Worm (Caenorhabditis elegans) whole organism, young adult: Measurements from ENCODE around the gene C44B11.6.
A peak's percentile ranks its signal among the peaks of the same experiment; 100 is the strongest.

Source experiments
- B0019.2 ChIP-seq: fragments of 200-800 bp; sonication (Bioruptor generic); conservative IDR thresholded peaks from 2 replicates; pipeline ENCODE4 v1.3.6; 2022; ENCODE audit warnings: missing genetic modification reagents, missing genetic modification characterization, missing compliant biosample characterization
- B0261.1 ChIP-seq: sonication (generic microtip); optimal IDR thresholded peaks from 2 replicates; lab custom pipeline; 2016; ENCODE audit warnings: mild to moderate bottlenecking, missing genetic modification characterization, moderate library complexity, missing compliant biosample characterization
- B0336.3 ChIP-seq: fragments of 200-800 bp; sonication (Bioruptor generic); IDR thresholded peaks from 2 replicates; pipeline ENCODE4 v1.3.6; 2022; ENCODE audit warnings: missing genetic modification characterization, missing compliant biosample characterization
- D2030.7 ChIP-seq: fragments of 200-800 bp; sonication (Bioruptor generic); IDR thresholded peaks from 2 replicates; pipeline ENCODE4 v1.3.6; 2022; ENCODE audit warnings: missing genetic modification reagents, missing genetic modification characterization, missing compliant biosample characterization
- F33H1.4 ChIP-seq: fragments of 200-800 bp; sonication (Bioruptor generic); IDR thresholded peaks from 2 replicates; pipeline ENCODE4 v1.3.6; 2022; ENCODE audit warnings: missing genetic modification reagents, missing genetic modification characterization, missing compliant biosample characterization
- F55B11.4 ChIP-seq: sonication (generic microtip); optimal IDR thresholded peaks from 2 replicates; lab custom pipeline; 2016; ENCODE audit warnings: missing compliant biosample characterization, missing genetic modification characterization, borderline replicate concordance; ENCODE audit not compliant: insufficient read depth
- K12H6.12 ChIP-seq: fragments of 200-800 bp; sonication (Bioruptor generic); optimal IDR thresholded peaks from 2 replicates; lab custom pipeline; 2018; ENCODE audit warnings: mild to moderate bottlenecking, missing genetic modification characterization, missing compliant biosample characterization
- Y53G8AR.9 ChIP-seq: fragments of 200-800 bp; sonication (Bioruptor generic); conservative IDR thresholded peaks from 2 replicates; pipeline ENCODE4 v1.3.6; 2022; ENCODE audit warnings: missing genetic modification reagents, missing genetic modification characterization, missing compliant biosample characterization
- Y67H2A.10 ChIP-seq: fragments of 200-800 bp; sonication (Bioruptor generic); conservative IDR thresholded peaks from 2 replicates; pipeline ENCODE4 v1.3.6; 2022; ENCODE audit warnings: missing genetic modification reagents, missing genetic modification characterization, missing compliant biosample characterization
- athp-1 ChIP-seq: sonication (generic microtip); optimal IDR thresholded peaks from 2 replicates; lab custom pipeline; 2017; ENCODE audit warnings: mild to moderate bottlenecking, missing genetic modification characterization, missing compliant biosample characterization
- attf-6 ChIP-seq: fragments of 200-800 bp; sonication (Bioruptor generic); IDR thresholded peaks from 2 replicates; pipeline ENCODE4 v1.3.6; 2022; ENCODE audit warnings: missing genetic modification reagents, missing genetic modification characterization, missing compliant biosample characterization
- ceh-40 ChIP-seq: fragments of 200-800 bp; sonication (Bioruptor generic); IDR thresholded peaks from 2 replicates; pipeline ENCODE4 v1.3.6; 2022; ENCODE audit warnings: missing genetic modification characterization, missing compliant biosample characterization
- ceh-58 ChIP-seq: fragments of 200-800 bp; sonication (Bioruptor generic); IDR thresholded peaks from 2 replicates; pipeline ENCODE4 v1.3.6; 2022; ENCODE audit warnings: missing genetic modification characterization, missing compliant biosample characterization
- die-1 ChIP-seq: sonication (generic microtip); optimal IDR thresholded peaks from 2 replicates; lab custom pipeline; 2016; ENCODE audit warnings: missing genotype, mild to moderate bottlenecking, missing genetic modification characterization, missing compliant biosample characterization
- dox-1 ChIP-seq: fragments of 200-800 bp; sonication (Bioruptor generic); IDR thresholded peaks from 2 replicates; pipeline ENCODE4 v1.3.6; 2022; ENCODE audit warnings: missing genetic modification reagents, missing genetic modification characterization, missing compliant biosample characterization
- fkh-3 ChIP-seq: sonication (generic microtip); optimal IDR thresholded peaks from 2 replicates; lab custom pipeline; 2016; ENCODE audit warnings: mild to moderate bottlenecking, missing genetic modification characterization, missing compliant biosample characterization
- him-1 ChIP-seq: sonication (generic microtip); optimal IDR thresholded peaks from 2 replicates; lab custom pipeline; 2016; ENCODE audit warnings: missing genotype, missing genetic modification reagents, missing genetic modification characterization, missing compliant biosample characterization
- hmg-1.2 ChIP-seq: fragments of 200-800 bp; sonication (Bioruptor generic); IDR thresholded peaks from 2 replicates; pipeline ENCODE4 v1.3.6; 2022; ENCODE audit warnings: missing genetic modification reagents, missing genetic modification characterization, missing compliant biosample characterization
- hmg-20 ChIP-seq: fragments of 200-800 bp; sonication (Bioruptor generic); IDR thresholded peaks from 2 replicates; pipeline ENCODE4 v1.3.6; 2022; ENCODE audit warnings: missing genetic modification reagents, missing genetic modification characterization, missing compliant biosample characterization
- let-526 ChIP-seq: fragments of 200-800 bp; sonication (Bioruptor generic); IDR thresholded peaks from 2 replicates; pipeline ENCODE4 v1.3.6; 2022; ENCODE audit warnings: missing genetic modification reagents, missing genetic modification characterization, missing compliant biosample characterization
- lin-26 ChIP-seq: fragments of 200-800 bp; sonication (Bioruptor generic); IDR thresholded peaks from 2 replicates; pipeline ENCODE4 v1.3.6; 2022; ENCODE audit warnings: missing genetic modification reagents, missing genetic modification characterization, missing compliant biosample characterization
- lin-35 ChIP-seq, 3 experiments: fragments of 150-350 bp in 2 of 3; sonication (generic microtip) in 1 of 3; optimal IDR thresholded peaks; 2 replicates each; lab custom pipeline; 2014 to 2018; ENCODE audit warnings: missing biosample characterization in 3 of 3, missing genetic modification characterization in 3 of 3, missing genetic modification reagents in 3 of 3
- lsl-1 ChIP-seq: fragments of 200-800 bp; sonication (Bioruptor generic); optimal IDR thresholded peaks from 2 replicates; lab custom pipeline; 2018; ENCODE audit warnings: mild to moderate bottlenecking, missing genetic modification characterization, moderate library complexity, missing compliant biosample characterization
- madf-6 ChIP-seq: fragments of 200-800 bp; sonication (Bioruptor generic); IDR thresholded peaks from 2 replicates; pipeline ENCODE4 v1.3.6; 2022; ENCODE audit warnings: missing genetic modification reagents, missing genetic modification characterization, missing compliant biosample characterization
- mxl-1 ChIP-seq: sonication (generic microtip); optimal IDR thresholded peaks from 2 replicates; lab custom pipeline; 2016; ENCODE audit warnings: missing genetic modification characterization, missing compliant biosample characterization
- nfya-1 ChIP-seq: sonication (generic microtip); optimal IDR thresholded peaks from 2 replicates; lab custom pipeline; 2017; ENCODE audit warnings: antibody characterized with exemption, missing compliant biosample characterization, missing genetic modification characterization, borderline replicate concordance; ENCODE audit not compliant: insufficient read depth
- nfya-2 ChIP-seq: fragments of 200-800 bp; sonication (Bioruptor generic); IDR thresholded peaks from 2 replicates; pipeline ENCODE4 v1.3.6; 2022; ENCODE audit warnings: missing genetic modification reagents, missing genetic modification characterization, missing compliant biosample characterization
- nhr-120 ChIP-seq: fragments of 200-800 bp; sonication (Bioruptor generic); IDR thresholded peaks from 2 replicates; pipeline ENCODE4 v1.3.6; 2022; ENCODE audit warnings: missing genetic modification characterization, missing compliant biosample characterization
- nhr-27 ChIP-seq: fragments of 200-800 bp; sonication (Bioruptor generic); optimal IDR thresholded peaks from 2 replicates; lab custom pipeline; 2018; ENCODE audit warnings: mild to moderate bottlenecking, missing genetic modification characterization, moderate library complexity, missing compliant biosample characterization
- nhr-90 ChIP-seq: sonication (generic microtip); optimal IDR thresholded peaks from 2 replicates; lab custom pipeline; 2016; ENCODE audit warnings: missing genotype, mild to moderate bottlenecking, missing genetic modification characterization, missing compliant biosample characterization
- pbrm-1 ChIP-seq: fragments of 200-800 bp; sonication (Bioruptor generic); IDR thresholded peaks from 2 replicates; pipeline ENCODE4 v1.3.6; 2022; ENCODE audit warnings: missing genetic modification reagents, missing genetic modification characterization, missing compliant biosample characterization
- rpc-1 ChIP-seq, 2 experiments: fragments of 150-350 bp in 1 of 2; sonication (generic microtip) in 1 of 2; optimal IDR thresholded peaks; 2 replicates each; lab custom pipeline; 2014 to 2018; ENCODE audit warnings: missing biosample characterization in 1 of 2, missing genetic modification characterization in 1 of 2, missing genetic modification reagents in 1 of 2, missing genotype in 1 of 2
- sea-2 ChIP-seq: fragments of 200-800 bp; sonication (Bioruptor generic); IDR thresholded peaks from 2 replicates; pipeline ENCODE4 v1.3.6; 2022; ENCODE audit warnings: missing genetic modification characterization, missing compliant biosample characterization
- snpc-1.1 ChIP-seq: sonication (generic microtip); optimal IDR thresholded peaks from 2 replicates; lab custom pipeline; 2017; ENCODE audit warnings: missing genetic modification characterization, mild to moderate bottlenecking, missing compliant biosample characterization, antibody characterized with exemption, moderate library complexity, missing genotype, missing genetic modification reagents; ENCODE audit not compliant: insufficient read depth
- somi-1 ChIP-seq: fragments of 200-800 bp; sonication (Bioruptor generic); optimal IDR thresholded peaks from 2 replicates; lab custom pipeline; 2018; ENCODE audit warnings: mild to moderate bottlenecking, missing genetic modification characterization, missing compliant biosample characterization
- tbp1 ChIP-seq: fragments of 200-800 bp; sonication (Bioruptor generic); optimal IDR thresholded peaks from 2 replicates; lab custom pipeline; 2018; ENCODE audit warnings: mild to moderate bottlenecking, missing genetic modification characterization, missing compliant biosample characterization
- unc-62 ChIP-seq: fragments of 150-350 bp; optimal IDR thresholded peaks from 2 replicates; lab custom pipeline; 2014; ENCODE audit warnings: missing biosample characterization, missing genetic modification reagents, missing genetic modification characterization
- xnd-1 ChIP-seq: sonication (generic microtip); optimal IDR thresholded peaks from 2 replicates; lab custom pipeline; 2016; ENCODE audit warnings: missing genotype, missing genetic modification reagents, missing genetic modification characterization, missing compliant biosample characterization
- ztf-18 ChIP-seq: sonication (generic microtip); optimal IDR thresholded peaks from 2 replicates; lab custom pipeline; 2016; ENCODE audit warnings: missing genotype, mild to moderate bottlenecking, missing genetic modification characterization, missing compliant biosample characterization
- ztf-25 ChIP-seq: fragments of 200-800 bp; sonication (Bioruptor generic); IDR thresholded peaks from 2 replicates; pipeline ENCODE4 v1.3.6; 2022; ENCODE audit warnings: missing genetic modification reagents, missing genetic modification characterization, missing compliant biosample characterization
- ztf-28 ChIP-seq: fragments of 200-800 bp; sonication (Bioruptor generic); IDR thresholded peaks from 2 replicates; pipeline ENCODE4 v1.3.6; 2022; ENCODE audit warnings: missing genetic modification reagents, missing genetic modification characterization, missing compliant biosample characterization
- ztf-3 ChIP-seq: fragments of 200-800 bp; sonication (Bioruptor generic); optimal IDR thresholded peaks from 2 replicates; lab custom pipeline; 2018; ENCODE audit warnings: mild to moderate bottlenecking, missing genetic modification characterization, missing compliant biosample characterization

C44B11.6 gene

DNA sequence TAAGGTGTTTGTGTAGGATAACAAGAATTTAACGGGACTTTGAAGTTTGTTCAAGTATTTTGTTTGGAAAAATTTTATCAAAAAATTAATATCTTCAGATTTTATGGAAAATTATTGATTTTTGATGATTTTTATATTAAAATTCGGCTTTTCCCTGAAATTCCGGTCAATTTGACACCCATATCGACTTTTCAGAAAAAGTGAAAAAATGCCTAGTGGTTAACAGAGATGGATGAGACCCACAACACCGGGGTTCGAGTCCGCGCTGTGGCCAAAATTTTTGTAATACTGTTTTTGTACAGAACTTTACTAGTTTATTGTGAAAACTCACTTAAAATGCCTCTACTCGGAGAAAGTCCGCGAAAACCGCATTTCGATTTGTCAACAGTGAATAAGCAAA, 43.4 kb upstream of the C44B11.6 start (continued):
- TF ChIP-seq Y67H2A.10 (no peak), ztf-3 (GFP tag; lab: Kevin White, UChicago) (no peak), D2030.7 (GFP tag; lab: Robert Waterston, UW) (no peak), B0261.1 (tag; lab: Kevin White, UChicago) (peak; percentile 56), K12H6.12 (tag; lab: Kevin White, UChicago) (no peak), fkh-3 (no peak), unc-62 (GFP tag; lab: Kevin White, UChicago) (no peak)
- TF ChIP-seq, all 124 proteins: peak for 4

DNA sequence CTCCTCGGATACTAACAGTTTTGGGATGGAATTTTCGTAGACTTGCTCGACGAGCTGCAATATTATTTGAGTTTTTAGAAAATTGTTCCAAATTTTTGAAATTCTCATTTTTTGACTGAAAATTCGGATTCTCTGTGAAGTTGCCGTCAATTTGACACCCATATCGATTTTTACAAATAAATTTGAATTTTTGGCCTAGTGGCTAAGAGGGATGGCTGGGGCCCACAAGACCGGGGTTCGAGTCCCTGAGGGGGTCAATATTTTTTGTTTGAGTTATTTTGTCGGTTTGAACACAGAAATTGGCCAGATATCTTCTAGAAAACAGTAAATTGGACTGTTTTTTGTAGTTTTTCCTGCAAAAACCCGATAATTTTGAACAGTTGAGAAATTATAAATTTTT, 42.3 kb upstream of the C44B11.6 start:
- TF ChIP-seq nfya-1 (tag; lab: Kevin White, UChicago) (no peak), lin-35 (GFP tag; optimal IDR thresholded peaks at IDR 0.05; lab: Kevin White, UChicago) (no peak), ztf-18 (no peak), rpc-1 (optimal IDR thresholded peaks at IDR 0.05; lab: Kevin White, UChicago) (peak; percentile 2), rpc-1 (tag; optimal IDR thresholded peaks at IDR 0.05; lab: Kevin White, UChicago) (peak; percentile 62), B0261.1 (tag; lab: Kevin White, UChicago) (peak; percentile 45), somi-1 (GFP tag; lab: Kevin White, UChicago) (no peak), ceh-58 (no peak), tbp1 (GFP tag; lab: Kevin White, UChicago) (peak; percentile 59), hmg-1.2 (no peak), nfya-2 (GFP tag; lab: Robert Waterston, UW) (no peak), Y67H2A.10 (no peak)

DNA sequence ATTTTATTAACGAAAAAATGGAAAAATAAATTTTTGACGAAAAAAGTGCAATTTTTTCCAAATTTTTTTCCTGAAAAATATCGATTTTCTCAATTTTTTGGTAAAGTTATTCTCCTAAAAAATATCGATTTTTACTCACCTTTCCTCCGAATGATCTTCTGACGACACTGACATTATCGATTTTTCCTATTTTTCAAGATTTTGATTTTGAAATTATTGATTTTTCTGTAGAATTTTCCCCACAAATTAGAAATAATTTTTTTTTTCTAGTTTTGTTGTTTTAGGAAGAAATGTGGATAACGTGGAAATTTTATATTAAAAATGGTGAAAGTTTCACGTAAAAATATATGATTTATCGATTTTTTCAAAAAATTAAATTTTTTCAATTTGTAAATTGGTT, 41.4 kb upstream of the C44B11.6 start:
- no peak for TF ChIP-seq sea-2
- no peak for TF ChIP-seq Y53G8AR.9 (GFP tag; lab: Robert Waterston, UW)

DNA sequence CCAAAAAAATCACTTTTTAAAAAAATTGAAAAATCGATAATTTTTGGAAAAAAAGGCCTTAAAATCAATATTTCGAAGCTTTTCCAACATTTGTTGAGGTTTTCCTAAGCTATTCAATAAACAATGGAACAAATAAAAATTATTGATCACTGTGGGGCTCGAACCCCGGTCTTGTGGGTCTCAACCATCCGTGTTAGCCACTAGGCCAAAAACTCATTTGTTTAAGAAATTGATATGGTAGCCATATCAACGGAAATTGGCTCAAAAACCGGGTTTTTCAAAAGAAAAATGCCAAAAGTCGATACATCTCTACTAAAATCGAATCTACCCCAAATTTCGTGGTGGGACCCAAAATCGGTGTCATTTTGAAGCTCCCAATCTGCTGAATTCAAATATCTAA, 40.9 kb upstream of the C44B11.6 start:
- TF ChIP-seq nhr-120 (GFP tag; lab: Robert Waterston, UW) (no peak), nhr-90 (tag; lab: Kevin White, UChicago) (peak; percentile 34), ztf-18 (peak; percentile 4), nhr-27 (tag; lab: Kevin White, UChicago) (no peak), let-526 (GFP tag; lab: Robert Waterston, UW) (peak; percentile 29; the same call in 1 of the 2 replicates), xnd-1 (tag; lab: Kevin White, UChicago) (peak; percentile 16), madf-6 (0 out of 2 replicates have a peak, but pooled peaks have one; percentile 48), hmg-1.2 (peak; percentile 39; the same call in 1 of the 2 replicates), pbrm-1 (GFP tag; lab: Robert Waterston, UW) (peak; percentile 66), dox-1 (GFP tag; lab: Robert Waterston, UW) (0 out of 2 replicates have a peak, but pooled peaks have one; percentile 17), hmg-20 (GFP tag; lab: Robert Waterston, UW) (no peak), ztf-25 (GFP tag; lab: Robert Waterston, UW) (peak; percentile 77; the same call in 1 of the 2 replicates), snpc-1.1 (tag; lab: Kevin White, UChicago) (no peak), F55B11.4 (tag; lab: Kevin White, UChicago) (no peak), Y53G8AR.9 (GFP tag; lab: Robert Waterston, UW) (0 out of 2 replicates have a peak, but pooled peaks have one; percentile 14), nfya-2 (GFP tag; lab: Robert Waterston, UW) (no peak), B0261.1 (tag; lab: Kevin White, UChicago) (peak; percentile 64), lin-26 (GFP tag; lab: Robert Waterston, UW) (peak; percentile 65; the same call in 1 of the 2 replicates), die-1 (tag; lab: Kevin White, UChicago) (peak; percentile 54), ztf-28 (GFP tag; lab: Robert Waterston, UW) (0 out of 2 replicates have a peak, but pooled peaks have one; percentile 39), D2030.7 (GFP tag; lab: Robert Waterston, UW) (peak; percentile 60), him-1 (tag; lab: Kevin White, UChicago) (peak; percentile 94), lsl-1 (GFP tag; lab: Kevin White, UChicago) (peak; percentile 36), F33H1.4 (GFP tag; lab: Robert Waterston, UW) (peak; percentile 49), B0019.2 (GFP tag; lab: Robert Waterston, UW) (peak; percentile 47; the same call in 1 of the 2 replicates), attf-6 (GFP tag; lab: Robert Waterston, UW) (0 out of 2 replicates have a peak, but pooled peaks have one; percentile 16), athp-1 (no peak), ceh-40 (GFP tag; lab: Robert Waterston, UW) (no peak), mxl-1 (tag; lab: Kevin White, UChicago) (peak; percentile 4), B0336.3 (peak; percentile 51; the same call in 1 of the 2 replicates)
